Fruit fly (Drosophila melanogaster) whole organism: ENCODE data around the gene CG34026.

Source experiments
- CG8478 ChIP-seq: fragments of >200 bp; optimal IDR thresholded peaks from 2 replicates; lab custom pipeline; 2018; ENCODE audit warnings: inconsistent platforms
- Dll ChIP-seq: fragments of >200 bp; optimal IDR thresholded peaks from 2 replicates; lab custom pipeline; 2017
- EcR ChIP-seq, 2 experiments: fragments of >200 bp; optimal IDR thresholded peaks; 2 replicates each; lab custom pipeline; 2017; ENCODE audit warnings: missing biosample characterization in 2 of 2, missing genetic modification characterization in 2 of 2, missing genetic modification reagents in 2 of 2
- pan ChIP-seq: fragments of >200 bp; optimal IDR thresholded peaks from 2 replicates; lab custom pipeline; 2017
- psq ChIP-seq: fragments of >200 bp; optimal IDR thresholded peaks from 2 replicates; lab custom pipeline; 2017
- usp ChIP-seq: fragments of >200 bp; optimal IDR thresholded peaks from 2 replicates; lab custom pipeline; 2017; ENCODE audit warnings: missing biosample characterization, missing genetic modification characterization, mixed read lengths

The CG34026 gene

DNA sequence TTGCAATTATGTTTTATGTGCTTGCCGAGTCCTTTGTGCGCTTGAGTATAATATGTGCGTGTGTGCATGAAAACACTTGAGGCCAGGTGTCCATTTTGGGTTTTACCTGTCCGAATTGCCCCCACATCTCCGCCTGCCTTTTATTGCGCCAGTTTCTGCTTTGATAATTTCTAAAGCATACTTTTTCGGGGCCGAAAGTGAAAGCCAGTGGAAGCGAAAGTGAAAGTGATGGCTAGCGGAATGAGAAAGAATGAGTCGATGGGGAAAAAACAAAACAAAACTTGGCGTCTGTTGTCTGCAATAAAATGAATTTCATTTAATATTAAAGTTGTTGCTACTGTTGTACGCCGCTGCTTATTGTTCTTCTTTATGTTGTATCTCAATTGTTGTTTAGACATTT, 10.1 kb upstream of the CG34026 start:
- TF ChIP-seq EcR (GFP tag; optimal IDR thresholded peaks at IDR 0.05; lab: Kevin White, UChicago) (no peak), usp (GFP tag; lab: Kevin White, UChicago) (no peak), pan (lab: Kevin White, UChicago) (no peak), psq (lab: Kevin White, UChicago) (no peak), Dll (lab: Kevin White, UChicago) (no peak), CG8478 (lab: Kevin White, UChicago) (no peak)

DNA sequence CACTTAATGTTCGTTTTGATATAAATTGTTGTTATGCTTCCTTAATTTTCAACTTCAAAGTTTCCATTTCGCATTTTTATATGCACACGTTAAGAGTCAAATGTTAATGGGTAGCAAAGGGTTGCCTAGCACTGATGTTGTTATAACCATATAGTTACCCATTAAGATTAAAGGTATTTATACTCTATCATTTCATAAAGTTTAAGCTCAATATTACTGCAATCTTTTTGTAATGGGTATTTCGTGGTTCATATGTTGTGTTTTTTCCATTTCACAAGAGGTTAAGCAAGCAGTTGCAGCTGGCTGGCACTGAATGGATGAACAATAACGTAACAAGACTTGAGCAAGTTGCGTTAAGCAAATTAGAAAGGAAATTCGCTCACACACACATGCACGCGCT, 1.7 kb upstream of the CG34026 start:
- TF ChIP-seq CG8478 (lab: Kevin White, UChicago) (no peak), EcR (GFP tag; optimal IDR thresholded peaks at IDR 0.05; lab: Kevin White, UChicago) (no peak), psq (lab: Kevin White, UChicago) (no peak), pan (lab: Kevin White, UChicago) (no peak), usp (GFP tag; lab: Kevin White, UChicago) (no peak), Dll (lab: Kevin White, UChicago) (no peak)

DNA sequence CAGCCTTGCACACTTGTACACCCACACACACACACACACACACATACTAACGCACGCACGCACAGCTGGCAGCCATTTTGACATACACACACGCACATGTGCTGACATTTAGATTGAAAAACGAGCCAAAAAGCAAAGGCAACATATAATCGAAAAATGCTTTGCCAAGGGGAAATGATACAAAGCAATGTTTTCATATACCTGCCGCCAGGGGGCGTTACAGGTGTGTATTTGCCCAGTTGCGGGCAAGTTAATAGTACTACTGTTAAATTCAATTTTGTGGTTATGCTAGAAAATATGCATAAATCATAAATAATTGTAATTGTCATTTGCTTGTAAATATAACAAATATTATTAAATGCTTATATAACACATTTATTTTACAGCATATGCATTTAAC, 1.2 kb upstream of the CG34026 start:
- TF ChIP-seq pan (lab: Kevin White, UChicago), result no peak
- no peak for TF ChIP-seq usp (GFP tag; lab: Kevin White, UChicago)
- no peak for TF ChIP-seq EcR (GFP tag; optimal IDR thresholded peaks at IDR 0.05; lab: Kevin White, UChicago)
- no peak for TF ChIP-seq Dll (lab: Kevin White, UChicago)
- TF ChIP-seq psq (lab: Kevin White, UChicago), result no peak
- no peak for TF ChIP-seq CG8478 (lab: Kevin White, UChicago)

DNA sequence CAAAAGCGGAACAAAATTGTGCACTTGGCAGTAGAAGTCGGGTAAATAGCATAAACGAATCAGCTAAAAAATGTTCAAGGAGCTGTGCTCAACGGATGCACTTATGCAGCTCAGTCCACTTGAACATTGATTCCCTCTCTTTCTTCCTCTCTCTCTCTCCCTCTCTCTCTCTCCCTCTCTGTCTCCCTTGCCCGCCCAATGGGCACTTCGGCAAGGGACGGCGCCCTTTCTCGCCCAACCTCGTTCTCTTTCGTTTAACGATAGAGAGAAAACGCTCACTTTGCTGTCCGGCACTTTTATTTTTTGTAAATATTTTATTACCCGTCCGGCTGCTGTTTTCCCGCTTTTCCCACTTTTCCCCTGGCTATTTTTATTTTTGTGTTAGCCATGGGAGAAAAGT, 10.8 kb downstream of the CG34026 start:
- TF ChIP-seq EcR (GFP tag; optimal IDR thresholded peaks at IDR 0.05; lab: Kevin White, UChicago) (no peak), psq (lab: Kevin White, UChicago) (no peak), Dll (lab: Kevin White, UChicago) (no peak), pan (lab: Kevin White, UChicago) (no peak), usp (GFP tag; lab: Kevin White, UChicago) (no peak), CG8478 (lab: Kevin White, UChicago) (no peak)

DNA sequence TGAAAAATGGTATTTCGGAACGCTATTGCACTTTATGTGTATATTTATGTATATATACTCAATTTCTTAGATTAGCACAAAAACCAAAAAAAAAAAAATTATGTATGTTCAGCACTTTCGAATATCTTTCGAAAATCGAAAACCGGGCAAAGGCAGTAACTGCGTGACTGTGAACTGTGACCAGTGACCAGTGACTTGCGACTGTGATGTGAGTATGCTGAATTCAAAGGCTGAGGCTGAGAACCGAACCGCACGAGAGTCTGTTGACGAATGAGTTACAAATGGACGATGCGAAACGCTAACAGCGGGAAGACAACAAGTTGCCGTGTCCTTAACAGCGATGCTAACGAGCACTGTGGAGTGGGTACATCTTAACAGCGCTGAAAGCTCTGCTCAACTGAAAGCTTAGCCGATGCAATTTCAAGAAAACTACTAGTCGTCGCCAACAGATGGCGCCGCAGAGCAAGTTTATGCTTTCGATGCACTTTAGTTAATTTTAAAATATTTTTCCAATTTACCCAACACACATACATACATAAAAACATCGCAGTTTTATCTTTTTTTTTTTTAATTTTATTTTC, 17.0 kb downstream of the CG34026 start, which contains the start of gene CG32700:
Gene CG32700 (minus strand): TSS at position 274 of the 581 bp plus-strand sequence.
- TF ChIP-seq EcR (GFP tag; optimal IDR thresholded peaks at IDR 0.05; lab: Kevin White, UChicago), result no peak
- TF ChIP-seq CG8478 (lab: Kevin White, UChicago), result no peak
- no peak for TF ChIP-seq Dll (lab: Kevin White, UChicago)
- no peak for TF ChIP-seq pan (lab: Kevin White, UChicago)
- no peak for TF ChIP-seq psq (lab: Kevin White, UChicago)
- TF ChIP-seq usp (GFP tag; lab: Kevin White, UChicago), result no peak

DNA sequence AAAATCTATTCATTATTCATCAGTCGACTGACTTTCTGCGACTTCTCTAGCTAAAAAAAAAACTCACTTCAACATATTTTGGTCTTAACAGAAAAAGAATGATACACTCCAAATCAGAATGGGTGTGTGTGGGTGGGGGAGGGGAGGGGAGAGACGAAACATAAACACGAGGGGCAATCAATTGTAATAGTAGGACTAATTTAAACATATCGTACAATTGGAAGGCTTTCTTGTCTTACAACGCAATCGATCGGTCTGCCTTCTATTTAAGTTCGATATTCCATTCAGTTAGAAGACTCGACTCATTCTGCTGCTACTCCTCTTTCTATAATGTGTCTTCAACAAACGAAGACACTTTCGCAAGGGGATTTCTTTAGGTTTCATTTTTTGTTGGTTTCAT, 17.6 kb downstream of the CG34026 start:
- TF ChIP-seq usp (GFP tag; lab: Kevin White, UChicago) (no peak), Dll (lab: Kevin White, UChicago) (no peak), EcR (GFP tag; optimal IDR thresholded peaks at IDR 0.05; lab: Kevin White, UChicago) (no peak), CG8478 (lab: Kevin White, UChicago) (no peak), pan (lab: Kevin White, UChicago) (no peak), psq (lab: Kevin White, UChicago) (no peak)

DNA sequence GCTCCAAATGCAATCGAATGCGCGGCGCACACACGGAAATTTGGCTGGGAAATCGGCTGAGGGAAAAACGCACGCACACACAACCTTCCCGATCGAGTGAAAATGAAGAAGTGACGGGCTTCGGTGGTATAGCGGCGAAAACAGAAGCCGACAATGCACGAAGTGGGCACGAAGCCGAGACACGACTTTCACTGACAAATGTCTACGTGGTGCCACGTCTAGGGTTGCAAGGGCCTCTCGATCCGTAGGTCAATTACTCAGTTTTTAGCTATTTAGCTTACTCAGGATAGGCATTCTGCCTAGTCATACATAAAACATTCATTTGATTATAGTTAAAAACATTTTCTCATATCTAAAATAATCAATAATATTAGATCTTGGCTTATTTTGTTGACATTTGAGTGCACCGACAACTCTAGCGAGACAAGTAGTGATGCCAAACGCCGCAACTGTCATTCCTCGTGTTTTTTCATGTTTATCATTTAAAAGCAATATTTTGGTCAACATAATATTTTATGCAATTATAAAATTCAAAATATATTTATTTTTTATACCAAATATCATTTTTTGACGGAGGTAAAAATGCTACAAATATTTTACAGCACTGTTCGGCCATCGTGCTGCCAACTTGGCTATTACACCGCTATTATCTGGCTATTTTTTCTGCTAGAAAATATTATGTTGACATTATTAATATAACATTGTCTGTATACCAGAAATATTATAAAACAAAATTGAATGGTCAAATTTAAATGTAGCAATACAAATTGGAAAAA, 20.1 kb downstream of the CG34026 start:
- TF ChIP-seq CG8478 (lab: Kevin White, UChicago) (no peak), EcR (GFP tag; optimal IDR thresholded peaks at IDR 0.05; lab: Kevin White, UChicago) (no peak), usp (GFP tag; lab: Kevin White, UChicago) (no peak), psq (lab: Kevin White, UChicago) (no peak), Dll (lab: Kevin White, UChicago) (no peak), pan (lab: Kevin White, UChicago) (no peak)

DNA sequence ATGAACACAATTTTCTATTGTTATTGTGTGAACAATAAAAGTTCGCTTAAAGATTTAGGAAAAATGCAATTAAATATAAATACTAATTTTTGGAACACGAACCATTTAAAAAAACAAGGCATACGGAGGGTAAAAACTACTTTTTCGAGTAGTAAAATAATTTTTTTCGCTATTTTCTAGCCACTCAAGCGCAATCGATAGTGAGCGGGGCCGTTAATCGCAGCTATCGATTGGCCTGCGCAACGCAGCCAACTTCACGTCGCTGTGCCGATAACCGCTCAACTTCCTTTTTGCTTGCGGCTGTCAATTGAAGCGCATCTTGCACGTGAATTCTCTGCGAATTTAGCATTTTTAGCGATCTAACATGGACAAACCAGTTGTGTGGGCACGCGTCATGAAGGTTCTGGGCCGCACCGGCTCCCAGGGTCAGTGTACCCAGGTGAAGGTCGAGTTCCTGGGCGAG, 20.8 kb downstream of the CG34026 start, which contains the start of gene RpS28b:
Gene RpS28b (plus strand): TSS at position 278 of the 463 bp plus-strand sequence.
- TF ChIP-seq Dll (lab: Kevin White, UChicago) (no peak), usp (GFP tag; lab: Kevin White, UChicago) (no peak), EcR (GFP tag; optimal IDR thresholded peaks at IDR 0.05; lab: Kevin White, UChicago) (no peak)

DNA sequence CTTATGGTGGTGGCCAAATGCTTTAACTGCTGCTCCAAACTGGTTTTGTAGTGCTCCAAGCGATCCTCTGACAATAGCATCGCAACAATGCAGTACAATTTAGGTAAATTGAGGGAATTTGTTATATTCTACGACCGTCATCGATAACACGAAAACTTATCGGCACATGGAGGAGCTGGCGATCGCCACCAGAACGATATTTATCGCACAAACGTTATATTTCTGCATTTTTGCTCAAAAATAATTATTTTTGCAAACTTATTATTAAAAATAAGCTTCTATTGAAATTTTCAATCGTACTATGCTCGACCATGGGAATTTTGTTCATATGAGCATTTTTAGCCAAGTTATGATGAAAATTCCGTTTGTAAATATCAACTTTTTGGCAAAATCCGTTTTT, 22.8 kb downstream of the CG34026 start, which contains the start of gene CG15317:
Gene CG15317 (minus strand): TSS at position 148 of the 400 bp plus-strand sequence.
- TF ChIP-seq psq (lab: Kevin White, UChicago) (no peak), EcR (GFP tag; optimal IDR thresholded peaks at IDR 0.05; lab: Kevin White, UChicago) (no peak), CG8478 (lab: Kevin White, UChicago) (no peak), pan (lab: Kevin White, UChicago) (no peak), Dll (lab: Kevin White, UChicago) (no peak), usp (GFP tag; lab: Kevin White, UChicago) (no peak)

DNA sequence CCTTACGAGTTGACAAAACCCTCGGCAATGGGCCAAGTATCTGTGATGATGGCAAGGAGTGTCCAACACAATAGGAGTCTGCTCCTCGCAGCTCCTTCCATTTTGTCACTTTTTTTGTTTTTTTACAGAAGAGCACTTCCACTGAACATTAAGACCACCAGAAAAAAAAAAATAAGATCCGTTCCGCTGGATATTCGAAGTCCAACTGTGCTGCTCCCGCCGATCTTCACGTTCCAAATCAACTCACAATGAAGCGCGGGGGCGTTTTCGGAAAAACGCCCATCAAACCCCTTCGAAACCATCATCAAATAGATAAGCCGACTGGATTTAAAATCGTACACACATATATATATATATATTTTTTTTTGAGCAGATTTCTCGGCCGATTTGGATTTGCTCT, 37.6 kb downstream of the CG34026 start, which contains the start of gene Cubn:
Gene Cubn (minus strand): TSS at position 101 of the 400 bp plus-strand sequence.
- TF ChIP-seq EcR (GFP tag; optimal IDR thresholded peaks at IDR 0.05; lab: Kevin White, UChicago), result no peak
- TF ChIP-seq pan (lab: Kevin White, UChicago), result no peak
- no peak for TF ChIP-seq usp (GFP tag; lab: Kevin White, UChicago)
- TF ChIP-seq psq (lab: Kevin White, UChicago), result no peak
- TF ChIP-seq Dll (lab: Kevin White, UChicago), result no peak
- TF ChIP-seq CG8478 (lab: Kevin White, UChicago), result no peak

DNA sequence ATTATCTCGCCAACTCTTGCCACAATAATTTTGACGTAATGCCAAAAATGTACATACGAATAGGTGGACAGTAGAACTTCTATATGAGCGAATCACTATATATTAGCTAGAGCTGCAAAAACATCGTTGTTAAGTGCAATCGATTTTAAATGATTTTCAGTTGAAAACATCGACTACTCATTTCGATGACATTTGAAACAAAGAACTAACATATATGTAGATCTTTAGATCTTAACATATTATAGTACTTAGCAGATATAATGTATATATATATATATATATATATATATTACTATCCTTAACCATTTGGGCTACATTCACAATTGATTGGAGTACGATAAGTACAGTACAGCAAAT, 42.5 kb downstream of the CG34026 start, which contains the start of gene CG42395:
Gene CG42395 (minus strand): TSS at position 101 of the 357 bp plus-strand sequence.
- TF ChIP-seq pan (lab: Kevin White, UChicago) (no peak), EcR (GFP tag; optimal IDR thresholded peaks at IDR 0.05; lab: Kevin White, UChicago) (no peak), CG8478 (lab: Kevin White, UChicago) (no peak), usp (GFP tag; lab: Kevin White, UChicago) (no peak), Dll (lab: Kevin White, UChicago) (no peak), psq (lab: Kevin White, UChicago) (no peak)
